Fruit fly (Drosophila melanogaster): ENCODE results near the gene Ccm3.
A peak's percentile ranks its signal among the peaks of the same experiment; 100 is the strongest.

Gene Ccm3

DNA sequence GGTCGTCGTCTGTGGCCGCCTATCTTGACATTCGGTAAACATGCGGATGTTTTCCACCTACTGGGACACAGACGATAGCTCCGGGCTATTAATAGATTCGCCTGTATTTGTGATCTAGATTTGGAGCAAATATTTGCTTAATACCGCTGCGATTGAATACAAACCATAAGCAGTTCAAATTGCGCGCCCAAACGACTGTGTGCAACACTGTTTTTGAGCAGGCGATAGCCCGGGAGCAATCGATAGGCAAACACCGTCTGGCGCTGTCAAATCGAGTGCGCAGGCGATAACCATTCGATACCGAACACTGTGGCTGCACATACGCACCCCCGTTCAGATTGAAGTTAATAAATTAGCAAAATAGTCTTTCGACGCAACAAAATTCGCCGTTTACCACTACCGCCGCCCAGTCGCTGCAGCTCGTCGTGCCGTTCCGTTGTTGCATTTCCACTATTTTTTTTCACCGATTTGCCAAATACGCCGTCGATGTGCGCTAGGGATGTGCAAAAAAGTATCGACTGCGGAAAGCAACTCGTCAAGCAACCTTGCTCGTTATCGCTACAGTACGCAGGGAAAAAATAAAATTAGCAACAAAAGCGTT is 36.5 kb downstream of the Ccm3 start, which contains the start of gene Atx2 (continued):
- TF ChIP-seq pfk (GFP tag; optimal IDR thresholded peaks at IDR 0.05), result no peak
- peak; percentile 74 for TF ChIP-seq HmgZ (tag; optimal IDR thresholded peaks at IDR 0.05)
- TF ChIP-seq CG3838 (GFP tag; optimal IDR thresholded peaks at IDR 0.05), result no peak
- TF ChIP-seq CG11695 (GFP tag; IDR thresholded peaks at IDR 0.05), result no peak
- peak; percentile 22 for TF ChIP-seq mirr (GFP tag; optimal IDR thresholded peaks at IDR 0.05)
- peak; percentile 18 for TF ChIP-seq CG8924 (tag; optimal IDR thresholded peaks at IDR 0.05)
- no peak for TF ChIP-seq tll (GFP tag; optimal IDR thresholded peaks at IDR 0.05)
- no peak for TF ChIP-seq Usf (GFP tag; optimal IDR thresholded peaks at IDR 0.05)
- no peak for TF ChIP-seq ac (GFP tag; optimal IDR thresholded peaks at IDR 0.05)
- TF ChIP-seq Meics (GFP tag; optimal IDR thresholded peaks at IDR 0.05), result peak; percentile 15
- no peak for TF ChIP-seq fd102C (GFP tag; optimal IDR thresholded peaks at IDR 0.05)
- TF ChIP-seq CG3281 (GFP tag; optimal IDR thresholded peaks at IDR 0.05), result no peak
- peak; percentile 69 for TF ChIP-seq nmo (GFP tag; optimal IDR thresholded peaks at IDR 0.05)
- peak; percentile 54 for TF ChIP-seq row (GFP tag; IDR thresholded peaks at IDR 0.05)
- no peak for TF ChIP-seq fd96Cb (tag; optimal IDR thresholded peaks at IDR 0.05)
- TF ChIP-seq CG4707 (GFP tag; optimal IDR thresholded peaks at IDR 0.05), result no peak
- peak; percentile 27 for TF ChIP-seq CG30020 (tag; optimal IDR thresholded peaks at IDR 0.05)
- no peak for TF ChIP-seq ken (GFP tag; IDR thresholded peaks at IDR 0.05)
- TF ChIP-seq CG6654 (GFP tag; optimal IDR thresholded peaks at IDR 0.05), result no peak
- TF ChIP-seq Kr (GFP tag; optimal IDR thresholded peaks at IDR 0.05), result no peak
- TF ChIP-seq CG6689 (GFP tag; IDR thresholded peaks at IDR 0.05), result no peak
- TF ChIP-seq trem (tag; optimal IDR thresholded peaks at IDR 0.05), result peak; percentile 56
- TF ChIP-seq stc (GFP tag; IDR thresholded peaks at IDR 0.05), result 0 out of 2 replicates have a peak, but pooled peaks have one; percentile 22
- TF ChIP-seq CG9437 (GFP tag; optimal IDR thresholded peaks at IDR 0.05), result peak; percentile 27
- peak; percentile 59 for TF ChIP-seq CG12155 (GFP tag; optimal IDR thresholded peaks at IDR 0.05)
- no peak for TF ChIP-seq pros (GFP tag; optimal IDR thresholded peaks at IDR 0.05)
- peak; percentile 43; the same call in 1 of the 2 replicates for TF ChIP-seq HLH3B (GFP tag; IDR thresholded peaks at IDR 0.05)
- peak; percentile 15 for TF ChIP-seq HHEX (GFP tag; optimal IDR thresholded peaks at IDR 0.05)
- no peak for TF ChIP-seq CG14050 (GFP tag; IDR thresholded peaks at IDR 0.05)
- peak; percentile 49 for TF ChIP-seq Lhr (GFP tag; optimal IDR thresholded peaks at IDR 0.05)
- no peak for TF ChIP-seq CG10147 (GFP tag; optimal IDR thresholded peaks at IDR 0.05)
- TF ChIP-seq CG18599 (GFP tag; optimal IDR thresholded peaks at IDR 0.05), result peak; percentile 37
- peak; percentile 36 for TF ChIP-seq CG3995 (GFP tag; optimal IDR thresholded peaks at IDR 0.05)
- TF ChIP-seq tgo (GFP tag; IDR thresholded peaks at IDR 0.05), result no peak
- TF ChIP-seq CG10959 (GFP tag; IDR thresholded peaks at IDR 0.05), result no peak
- TF ChIP-seq odd (GFP tag; optimal IDR thresholded peaks at IDR 0.05), result no peak
- TF ChIP-seq rib (GFP tag; IDR thresholded peaks at IDR 0.05), result no peak
- TF ChIP-seq usp (GFP tag; optimal IDR thresholded peaks at IDR 0.05), result no peak
- TF ChIP-seq CG4617 (GFP tag; optimal IDR thresholded peaks at IDR 0.05; ENCODE audit: borderline replicate concordance), result peak; percentile 97
- peak; percentile 24; the same call in 1 of the 3 replicates for TF ChIP-seq Aef1 (GFP tag; IDR thresholded peaks at IDR 0.05)
- TF ChIP-seq NC2α (GFP tag; optimal IDR thresholded peaks at IDR 0.05), result no peak
- TF ChIP-seq gcm2 (GFP tag; optimal IDR thresholded peaks at IDR 0.05), result no peak
- TF ChIP-seq Rx (GFP tag; IDR thresholded peaks at IDR 0.05), result peak; percentile 23; the same call in 1 of the 2 replicates
- no peak for TF ChIP-seq crc (GFP tag; optimal IDR thresholded peaks at IDR 0.05)
- TF ChIP-seq fru (optimal IDR thresholded peaks at IDR 0.05), result no peak
- no peak for TF ChIP-seq eyg (GFP tag; optimal IDR thresholded peaks at IDR 0.05)
- TF ChIP-seq klu (GFP tag; IDR thresholded peaks at IDR 0.05), result peak; percentile 60; the same call in 1 of the 2 replicates
- no peak for TF ChIP-seq Ravus (GFP tag; IDR thresholded peaks at IDR 0.05)
- peak; percentile 55 for TF ChIP-seq her (GFP tag; optimal IDR thresholded peaks at IDR 0.05)
- TF ChIP-seq CG34224 (GFP tag; IDR thresholded peaks at IDR 0.05; ENCODE audit: partially characterized antibody), result peak; percentile 93
- TF ChIP-seq CG18476 (GFP tag; optimal IDR thresholded peaks at IDR 0.05), result peak; percentile 19
